Fruit fly (Drosophila melanogaster) whole organism, pupa: ENCODE data around the gene Nup107.

Experiments used
- CG10348 ChIP-seq: fragments of 200-800 bp; sonication (Bioruptor generic); IDR thresholded peaks from 2 replicates; pipeline ENCODE4 v1.3.6; 2022; ENCODE audit warnings: missing biosample characterization, missing genetic modification characterization
- CG13204 ChIP-seq: fragments of 200-800 bp; sonication (Bioruptor generic); optimal IDR thresholded peaks from 2 replicates; lab custom pipeline; 2018; ENCODE audit warnings: missing biosample characterization, mild to moderate bottlenecking, missing genetic modification characterization, moderate library complexity
- CG14655 ChIP-seq: fragments of 200-800 bp; sonication (Bioruptor generic); optimal IDR thresholded peaks from 3 replicates; lab custom pipeline; 2017; ENCODE audit warnings: mild to moderate bottlenecking, missing biosample characterization, missing genetic modification reagents, missing genetic modification characterization
- CG15710 ChIP-seq: fragments of 200-800 bp; sonication (Bioruptor generic); optimal IDR thresholded peaks from 2 replicates; lab custom pipeline; 2018; ENCODE audit warnings: missing biosample characterization, mild to moderate bottlenecking, missing genetic modification characterization, moderate library complexity
- CG32121 ChIP-seq: fragments of 200-800 bp; sonication (Bioruptor generic); IDR thresholded peaks from 2 replicates; pipeline ENCODE4 v1.3.6; 2022; ENCODE audit warnings: missing biosample characterization, missing genetic modification characterization
- CG34367 ChIP-seq: fragments of 200-800 bp; sonication (Bioruptor generic); optimal IDR thresholded peaks from 2 replicates; lab custom pipeline; 2018; ENCODE audit warnings: missing biosample characterization, mild to moderate bottlenecking, missing genetic modification characterization
- CG8301 ChIP-seq: fragments of 200-800 bp; sonication (Bioruptor generic); optimal IDR thresholded peaks from 2 replicates; lab custom pipeline; 2018; ENCODE audit warnings: missing biosample characterization, mild to moderate bottlenecking, missing genetic modification characterization
- CG9948 ChIP-seq: fragments of 200-800 bp; sonication (Bioruptor generic); optimal IDR thresholded peaks from 2 replicates; lab custom pipeline; 2018; ENCODE audit warnings: missing biosample characterization, mild to moderate bottlenecking, missing genetic modification characterization, moderate library complexity
- D1 ChIP-seq: fragments of 200-800 bp; sonication (Bioruptor generic); optimal IDR thresholded peaks from 2 replicates; lab custom pipeline; 2018; ENCODE audit warnings: missing biosample characterization, mild to moderate bottlenecking, missing genetic modification characterization, moderate library complexity
- Ets98B ChIP-seq: fragments of 200-800 bp; sonication (Bioruptor generic); IDR thresholded peaks from 2 replicates; pipeline ENCODE4 v1.3.6; 2022; ENCODE audit warnings: missing biosample characterization, missing genetic modification characterization
- Snoo ChIP-seq: fragments of 200-800 bp; sonication (Bioruptor generic); optimal IDR thresholded peaks from 3 replicates; lab custom pipeline; 2017; ENCODE audit warnings: missing biosample characterization, mild to moderate bottlenecking, missing genetic modification characterization, inconsistent platforms

dm6 chr2L:10728751-10729150 lies 7.1 kb downstream of the Nup107 start, which contains the start of gene CG6443:
- TF ChIP-seq CG34367 (tag; lab: Kevin White, UChicago) (no peak), CG10348 (GFP tag; lab: Robert Waterston, UW) (no peak), CG8301 (no peak), CG13204 (GFP tag; lab: Kevin White, UChicago) (no peak), CG32121 (GFP tag; lab: Robert Waterston, UW) (no peak), CG14655 (no peak), Snoo (tag; lab: Kevin White, UChicago) (no peak), Ets98B (no peak), CG9948 (tag; lab: Kevin White, UChicago) (no peak), CG15710 (tag; lab: Kevin White, UChicago) (no peak), D1 (tag; lab: Kevin White, UChicago) (no peak)
